Fruit fly (Drosophila melanogaster) whole organism, wandering third instar larva: Measurements from ENCODE around the gene CG15403.
A peak's percentile ranks its signal among the peaks of the same experiment; 100 is the strongest.

ENCODE experiments used
- Dfd ChIP-seq: fragments of >200 bp; optimal IDR thresholded peaks from 2 replicates; lab custom pipeline; 2017; ENCODE audit warnings: missing biosample characterization, missing genetic modification characterization
- Mio ChIP-seq: sonication (Bioruptor generic); optimal IDR thresholded peaks from 2 replicates; lab custom pipeline; 2016; ENCODE audit warnings: missing biosample characterization, missing genetic modification characterization
- Rel ChIP-seq, 2 experiments: fragments of 200-800 bp; sonication (Bioruptor generic) in 1 of 2; optimal IDR thresholded peaks; 2 replicates in 1 of 2; 3 replicates in 1 of 2; lab custom pipeline; 2016 to 2019; ENCODE audit warnings: mild to moderate bottlenecking in 2 of 2, missing biosample characterization in 2 of 2, missing genetic modification characterization in 2 of 2, moderate library complexity in 1 of 2
- foxo ChIP-seq, 2 experiments: fragments of 200-800 bp; sonication (Bioruptor generic); optimal IDR thresholded peaks; 2 replicates in 1 of 2; 3 replicates in 1 of 2; lab custom pipeline; 2016 to 2017; ENCODE audit warnings: missing biosample characterization in 2 of 2, missing genetic modification characterization in 2 of 2
- h ChIP-seq: fragments of 200-800 bp; sonication (Bioruptor generic); optimal IDR thresholded peaks from 3 replicates; lab custom pipeline; 2016; ENCODE audit warnings: missing biosample characterization, mild to moderate bottlenecking, missing genetic modification characterization
- jim ChIP-seq: fragments of 175-275, 200-325 bp; sonication (Bioruptor generic); optimal IDR thresholded peaks from 2 replicates; lab custom pipeline; 2016; ENCODE audit warnings: missing biosample characterization, mild to moderate bottlenecking, missing genetic modification characterization
- lola ChIP-seq: fragments of >200 bp; optimal IDR thresholded peaks from 2 replicates; lab custom pipeline; 2017; ENCODE audit warnings: missing biosample characterization, missing genetic modification characterization
- psq ChIP-seq: fragments of 200-800 bp; sonication (Bioruptor generic); optimal IDR thresholded peaks from 3 replicates; lab custom pipeline; 2017; ENCODE audit warnings: missing biosample characterization, mild to moderate bottlenecking, missing genetic modification characterization, moderate library complexity
- usp ChIP-seq: fragments of >200 bp; optimal IDR thresholded peaks from 2 replicates; lab custom pipeline; 2017; ENCODE audit warnings: missing biosample characterization, missing genetic modification characterization

DNA sequence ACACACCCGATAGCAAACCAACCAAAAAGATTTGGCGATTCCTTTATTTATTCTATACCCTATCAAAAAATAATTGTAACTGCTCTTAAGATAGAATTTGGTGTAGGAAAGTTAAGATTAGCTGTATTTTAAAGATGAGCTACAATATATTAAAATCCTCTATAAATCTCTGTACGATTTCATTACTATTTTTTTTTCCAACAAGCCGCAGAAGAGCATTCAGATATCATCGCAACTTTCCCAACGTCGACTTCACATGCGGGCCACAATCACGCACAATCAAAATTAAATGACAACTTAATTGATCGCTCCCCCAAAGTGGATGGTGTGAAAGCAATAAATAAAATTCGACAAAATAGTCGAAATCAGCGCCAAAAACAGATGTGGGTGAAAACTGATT, 35.9 kb upstream of the CG15403 start:
- TF ChIP-seq h (GFP tag; lab: Kevin White, UChicago), result peak; percentile 49
- peak in 1 of 2 experiments; percentile 13 for TF ChIP-seq foxo (GFP tag; optimal IDR thresholded peaks at IDR 0.05; lab: Kevin White, UChicago)
- TF ChIP-seq lola (GFP tag; lab: Kevin White, UChicago), result no peak
- TF ChIP-seq usp (GFP tag; lab: Kevin White, UChicago), result no peak
- no peak for TF ChIP-seq psq (GFP tag; lab: Kevin White, UChicago)
- no peak for TF ChIP-seq Mio
- TF ChIP-seq Dfd (GFP tag; lab: Kevin White, UChicago), result no peak
- no peak for TF ChIP-seq jim
- TF ChIP-seq Rel (GFP tag; optimal IDR thresholded peaks at IDR 0.05; lab: Kevin White, UChicago), result no peak
- no peak for TF ChIP-seq Rel (tag; optimal IDR thresholded peaks at IDR 0.05; lab: Kevin White, UChicago)
